Worm (Caenorhabditis elegans): ENCODE measurements around the gene F08D12.2.

ce11 chrII:2749595-2750048 lies 31.8 kb upstream of the F08D12.2 start, which contains the start of gene F29A7.4:
- TF ChIP-seq nhr-6 (tag; optimal IDR thresholded peaks at IDR 0.05): no peak
- no peak for TF ChIP-seq elt-3 (tag; optimal IDR thresholded peaks at IDR 0.05)

Data from whole organism, L2 larva.